Worm (Caenorhabditis elegans) whole organism, L1 larva: Measurements from ENCODE around the gene spc-2.

Experiments
- ama-1 ChIP-seq: fragments of 150-350 bp; optimal IDR thresholded peaks from 2 replicates; lab custom pipeline; 2014
- ceh-82 ChIP-seq, 3 experiments: fragments of 150-350 bp in 1 of 3; sonication (generic microtip) in 2 of 3; optimal IDR thresholded peaks; 2 replicates each; lab custom pipeline; 2014 to 2017; ENCODE audit warnings: missing biosample characterization in 3 of 3, missing genetic modification characterization in 3 of 3
- nhr-76 ChIP-seq: sonication (generic microtip); optimal IDR thresholded peaks from 2 replicates; lab custom pipeline; 2017; ENCODE audit warnings: missing biosample characterization, missing genetic modification characterization

DNA sequence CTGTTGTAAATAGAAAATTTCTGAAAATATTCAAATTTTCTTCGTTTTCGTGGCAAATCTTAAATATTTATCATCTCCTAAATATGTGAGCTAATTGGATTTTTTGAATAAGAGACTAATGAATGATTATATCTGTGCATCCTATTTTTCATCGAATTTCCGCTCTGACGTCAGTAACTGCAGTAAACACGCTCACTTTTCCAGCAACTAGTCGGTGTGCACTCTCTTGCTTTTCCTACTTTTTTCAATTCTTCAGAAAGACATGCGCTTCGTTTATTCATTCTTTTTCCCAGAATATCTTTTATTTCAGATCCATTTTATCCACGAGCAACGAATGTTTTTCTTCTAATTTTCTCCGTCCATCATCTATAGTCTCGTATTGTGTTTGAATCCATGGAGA is 47.8 kb downstream of the spc-2 start:
- no peak for TF ChIP-seq nhr-76 (tag; lab: Kevin White, UChicago)
- no peak for TF ChIP-seq ama-1 (lab: Kevin White, UChicago)
- TF ChIP-seq ceh-82 (tag; optimal IDR thresholded peaks at IDR 0.05; lab: Kevin White, UChicago), result no peak
